1 fruit fly cellular context compared by ENCODE assay signal in genomic region chr3L:10857515-10858023, dm6.
TF ChIP-seq lines count a peak whose summit lies in the region.

No protein-coding gene starts in this region.

TF ChIP-seq in whole organism, embryonic, 481 proteins besides CTCF, POLR2A, EP300 and RAD21 (continued from another document):
- TF ChIP-seq CG31388 (GFP tag; optimal IDR thresholded peaks at IDR 0.05; lab: Kevin White, UChicago) (no peak), CG9609 (GFP tag; optimal IDR thresholded peaks at IDR 0.05; lab: Kevin White, UChicago) (no peak), Camta (GFP tag; optimal IDR thresholded peaks at IDR 0.05; lab: Kevin White, UChicago) (peak; percentile 6), Hsf (GFP tag; optimal IDR thresholded peaks at IDR 0.05; lab: Kevin White, UChicago) (no peak), CG34376 (GFP tag; optimal IDR thresholded peaks at IDR 0.05; lab: Kevin White, UChicago) (peak; percentile 56), sna (GFP tag; IDR thresholded peaks at IDR 0.05; lab: Robert Waterston, UW; ENCODE audit: partially characterized antibody) (peak; percentile 52; the same call in 1 of the 2 replicates), Hmx (GFP tag; optimal IDR thresholded peaks at IDR 0.05; lab: Kevin White, UChicago) (no peak), rib (GFP tag; IDR thresholded peaks at IDR 0.05; lab: Robert Waterston, UW) (peak; percentile 79), HHEX (GFP tag; optimal IDR thresholded peaks at IDR 0.05; lab: Kevin White, UChicago) (peak; percentile 21), CG11723 (GFP tag; optimal IDR thresholded peaks at IDR 0.05; lab: Kevin White, UChicago) (no peak), CG2202 (tag; optimal IDR thresholded peaks at IDR 0.05; lab: Kevin White, UChicago) (no peak), CG13424 (tag; optimal IDR thresholded peaks at IDR 0.05; lab: Kevin White, UChicago) (peak; percentile 0), NfI (GFP tag; optimal IDR thresholded peaks at IDR 0.05; lab: Kevin White, UChicago) (peak; percentile 45), gcm2 (GFP tag; optimal IDR thresholded peaks at IDR 0.05; lab: Kevin White, UChicago) (no peak), lilli (GFP tag; optimal IDR thresholded peaks at IDR 0.05; lab: Kevin White, UChicago) (peak; percentile 33), D19A (tag; optimal IDR thresholded peaks at IDR 0.05; lab: Kevin White, UChicago) (peak; percentile 41), Spps (tag; optimal IDR thresholded peaks at IDR 0.05; lab: Kevin White, UChicago) (no peak), Elba2 (GFP tag; optimal IDR thresholded peaks at IDR 0.05; lab: Kevin White, UChicago) (no peak), Hmr (GFP tag; optimal IDR thresholded peaks at IDR 0.05; lab: Kevin White, UChicago) (peak; percentile 43), MESR4 (GFP tag; optimal IDR thresholded peaks at IDR 0.05; lab: Kevin White, UChicago) (no peak), CG9727 (GFP tag; optimal IDR thresholded peaks at IDR 0.05; lab: Kevin White, UChicago) (no peak), dmrt11E (tag; optimal IDR thresholded peaks at IDR 0.05; lab: Kevin White, UChicago) (no peak), seq (GFP tag; IDR thresholded peaks at IDR 0.05; lab: Robert Waterston, UW) (peak; percentile 72), CG10565 (GFP tag; optimal IDR thresholded peaks at IDR 0.05; lab: Kevin White, UChicago) (no peak), Poxn (GFP tag; IDR thresholded peaks at IDR 0.05; lab: Robert Waterston, UW) (no peak), GATAe (GFP tag; conservative IDR thresholded peaks at IDR 0.05; lab: Robert Waterston, UW) (peak; percentile 28; the same call in 1 of the 2 replicates), Atf-2 (GFP tag; optimal IDR thresholded peaks at IDR 0.05; lab: Kevin White, UChicago) (peak; percentile 5), ken (GFP tag; IDR thresholded peaks at IDR 0.05; lab: Robert Waterston, UW) (peak; percentile 74; the same call in 2 of the 3 replicates), kni (GFP tag; optimal IDR thresholded peaks at IDR 0.05; lab: Kevin White, UChicago) (peak; percentile 97), CG12659 (GFP tag; optimal IDR thresholded peaks at IDR 0.05; lab: Kevin White, UChicago) (peak; percentile 40), CG10462 (GFP tag; optimal IDR thresholded peaks at IDR 0.05; lab: Kevin White, UChicago) (no peak), Bdp1 (GFP tag; optimal IDR thresholded peaks at IDR 0.05; lab: Kevin White, UChicago) (peak; percentile 29), bsh (GFP tag; optimal IDR thresholded peaks at IDR 0.05; lab: Kevin White, UChicago) (peak; percentile 10 to 25), CG3407 (GFP tag; optimal IDR thresholded peaks at IDR 0.05; lab: Kevin White, UChicago) (peak; percentile 29), sqz (GFP tag; optimal IDR thresholded peaks at IDR 0.05; lab: Kevin White, UChicago) (peak; percentile 39), emc (GFP tag; optimal IDR thresholded peaks at IDR 0.05; lab: Kevin White, UChicago) (no peak)
